Worm (Caenorhabditis elegans): ENCODE results near the gene mbk-2.

ce11 chrIV:13070142-13070541 is 61.2 kb downstream of the mbk-2 start, which contains the start of gene scl-7:
- no peak for TF ChIP-seq blmp-1 (tag; optimal IDR thresholded peaks at IDR 0.05)
- no peak for TF ChIP-seq pha-4 (tag; optimal IDR thresholded peaks at IDR 0.05)
- no peak for TF ChIP-seq lsy-2 (tag; optimal IDR thresholded peaks at IDR 0.05)
- no peak for TF ChIP-seq nhr-12 (tag; optimal IDR thresholded peaks at IDR 0.05)
- no peak for TF ChIP-seq elt-3 (tag; optimal IDR thresholded peaks at IDR 0.05)
- no peak for TF ChIP-seq ztf-11 (tag; optimal IDR thresholded peaks at IDR 0.05)
- TF ChIP-seq drap-1 (GFP tag; optimal IDR thresholded peaks at IDR 0.05) = no peak
- no peak for TF ChIP-seq nhr-76 (tag; optimal IDR thresholded peaks at IDR 0.05)
- no peak for TF ChIP-seq nhr-237 (tag; optimal IDR thresholded peaks at IDR 0.05)
- TF ChIP-seq unc-62 (GFP tag; optimal IDR thresholded peaks at IDR 0.05) = no peak
- TF ChIP-seq unc-39 (tag; optimal IDR thresholded peaks at IDR 0.05) = no peak
- no peak for TF ChIP-seq lin-13 (tag; optimal IDR thresholded peaks at IDR 0.05)
- no peak for TF ChIP-seq snpc-4 (tag; optimal IDR thresholded peaks at IDR 0.05)
